Worm (Caenorhabditis elegans) whole organism, L4 larva: ENCODE data around the gene fbxa-76.

Source experiments
- F10B5.3 ChIP-seq: sonication (generic microtip); optimal IDR thresholded peaks from 2 replicates; lab custom pipeline; 2016; ENCODE audit warnings: mild to moderate bottlenecking, missing genetic modification characterization, missing compliant biosample characterization
- F37D6.2 ChIP-seq: sonication (generic microtip); optimal IDR thresholded peaks from 2 replicates; lab custom pipeline; 2016; ENCODE audit warnings: mild to moderate bottlenecking, missing genetic modification characterization, missing compliant biosample characterization
- F49E8.2 ChIP-seq: sonication (generic microtip); optimal IDR thresholded peaks from 2 replicates; lab custom pipeline; 2016; ENCODE audit warnings: missing compliant biosample characterization, mild to moderate bottlenecking, missing genetic modification characterization, borderline replicate concordance
- T26A8.4 ChIP-seq: fragments of 200-800 bp; sonication (Bioruptor generic); IDR thresholded peaks from 2 replicates; pipeline ENCODE4 v1.3.6; 2022; ENCODE audit warnings: missing genetic modification characterization, missing compliant biosample characterization
- Y75B8A.6 ChIP-seq: fragments of 200-800 bp; sonication (Bioruptor generic); IDR thresholded peaks from 2 replicates; pipeline ENCODE4 v1.3.6; 2022; ENCODE audit warnings: missing genetic modification reagents, missing genetic modification characterization, missing compliant biosample characterization
- aha-1 ChIP-seq: fragments of 150-350 bp; peaks from one replicate; lab custom pipeline; 2014; ENCODE audit warnings: missing biosample characterization, missing genetic modification characterization
- aly-2 ChIP-seq: sonication (generic microtip); optimal IDR thresholded peaks from 2 replicates; lab custom pipeline; 2018; ENCODE audit warnings: missing biosample characterization, missing genetic modification characterization
- arid-1 ChIP-seq: fragments of 200-800 bp; sonication (Bioruptor generic); conservative IDR thresholded peaks from 2 replicates; pipeline ENCODE4 v1.3.6; 2022; ENCODE audit warnings: missing genetic modification reagents, missing genetic modification characterization, missing compliant biosample characterization
- attf-4 ChIP-seq: sonication (generic microtip); optimal IDR thresholded peaks from 3 replicates; lab custom pipeline; 2017; ENCODE audit warnings: missing biosample characterization, missing genetic modification characterization
- ceh-32 ChIP-seq: sonication (generic microtip); optimal IDR thresholded peaks from 2 replicates; lab custom pipeline; 2016; ENCODE audit warnings: mild to moderate bottlenecking, missing genetic modification characterization, missing compliant biosample characterization; ENCODE audit not compliant: poor library complexity
- ces-1 ChIP-seq: fragments of 150-350 bp; sonication (generic microtip); optimal IDR thresholded peaks from 4 replicates; lab custom pipeline; 2014; ENCODE audit warnings: missing biosample characterization, missing genetic modification reagents, missing genetic modification characterization
- cey-2 ChIP-seq: sonication (generic microtip); optimal IDR thresholded peaks from 3 replicates; lab custom pipeline; 2017; ENCODE audit warnings: missing genetic modification characterization, mild to moderate bottlenecking, missing compliant biosample characterization, antibody characterized with exemption, borderline replicate concordance; ENCODE audit not compliant: insufficient read depth
- ctbp-1 ChIP-seq: fragments of 200-800 bp; sonication (Bioruptor generic); IDR thresholded peaks from 2 replicates; pipeline ENCODE4 v1.3.6; 2022; ENCODE audit warnings: missing genetic modification reagents, missing genetic modification characterization, missing compliant biosample characterization
- daf-16 ChIP-seq, 3 experiments: sonication (generic microtip); optimal IDR thresholded peaks; 2 replicates each; lab custom pipeline; 2016 to 2017; ENCODE audit warnings: missing genetic modification characterization in 3 of 3, missing genetic modification reagents in 3 of 3, mild to moderate bottlenecking in 2 of 3, missing compliant biosample characterization in 2 of 3, missing biosample characterization in 1 of 3, moderate library complexity in 1 of 3
- dmd-8 ChIP-seq: fragments of 200-800 bp; sonication (Bioruptor generic); IDR thresholded peaks from 2 replicates; pipeline ENCODE4 v1.3.6; 2022; ENCODE audit warnings: missing genetic modification characterization, missing compliant biosample characterization
- duxl-1 ChIP-seq: sonication (generic microtip); optimal IDR thresholded peaks from 2 replicates; lab custom pipeline; 2016; ENCODE audit warnings: mild to moderate bottlenecking, missing genetic modification characterization, moderate library complexity, missing compliant biosample characterization; ENCODE audit not compliant: poor library complexity
- dve-1 ChIP-seq: sonication (generic microtip); optimal IDR thresholded peaks from 2 replicates; lab custom pipeline; 2017; ENCODE audit warnings: antibody characterized with exemption, mild to moderate bottlenecking, missing genetic modification characterization, missing compliant biosample characterization; ENCODE audit not compliant: insufficient read depth
- egl-43 ChIP-seq: fragments of 200-800 bp; sonication (Bioruptor generic); IDR thresholded peaks from 2 replicates; pipeline ENCODE4 v1.3.6; 2022; ENCODE audit warnings: missing genetic modification reagents, missing genetic modification characterization, missing compliant biosample characterization
- fkh-10 ChIP-seq: fragments of 150-350 bp; optimal IDR thresholded peaks from 2 replicates; lab custom pipeline; 2014; ENCODE audit warnings: missing biosample characterization, missing genetic modification reagents, missing genetic modification characterization
- fos-1 ChIP-seq: fragments of 150-350 bp; optimal IDR thresholded peaks from 2 replicates; lab custom pipeline; 2014; ENCODE audit warnings: missing biosample characterization, missing genetic modification characterization
- gei-8 ChIP-seq: fragments of 200-800 bp; sonication (Bioruptor generic); optimal IDR thresholded peaks from 2 replicates; lab custom pipeline; 2018; ENCODE audit warnings: mild to moderate bottlenecking, missing genetic modification characterization, missing compliant biosample characterization
- hmg-1.1 ChIP-seq: fragments of 200-800 bp; sonication (Bioruptor generic); IDR thresholded peaks from 2 replicates; pipeline ENCODE4 v1.3.6; 2022; ENCODE audit warnings: missing genetic modification reagents, missing genetic modification characterization, missing compliant biosample characterization
- jun-1 ChIP-seq: fragments of 150-350 bp; optimal IDR thresholded peaks from 2 replicates; lab custom pipeline; 2014; ENCODE audit warnings: missing biosample characterization, missing genetic modification reagents, missing genetic modification characterization
- lim-7 ChIP-seq: fragments of 200-800 bp; sonication (Bioruptor generic); IDR thresholded peaks from 2 replicates; pipeline ENCODE4 v1.3.6; 2022; ENCODE audit warnings: missing genetic modification characterization, missing compliant biosample characterization
- lin-15B ChIP-seq: fragments of 150-350 bp; sonication (generic microtip); optimal IDR thresholded peaks from 3 replicates; lab custom pipeline; 2014; ENCODE audit warnings: missing biosample characterization, missing genetic modification characterization
- lin-29 ChIP-seq: fragments of 200-800 bp; sonication (Bioruptor generic); IDR thresholded peaks from 2 replicates; pipeline ENCODE4 v1.3.6; 2022; ENCODE audit warnings: missing genetic modification reagents, missing genetic modification characterization, missing compliant biosample characterization
- lin-39 ChIP-seq: fragments of 150-350 bp; optimal IDR thresholded peaks from 2 replicates; lab custom pipeline; 2014; ENCODE audit warnings: missing biosample characterization, missing genetic modification reagents, missing genetic modification characterization
- madf-9 ChIP-seq: fragments of 200-800 bp; sonication (Bioruptor generic); conservative IDR thresholded peaks from 2 replicates; pipeline ENCODE4 v1.3.6; 2022; ENCODE audit warnings: missing genetic modification reagents, missing genetic modification characterization, missing compliant biosample characterization
- mep-1 ChIP-seq: fragments of 150-350 bp; sonication (generic microtip); optimal IDR thresholded peaks from 3 replicates; lab custom pipeline; 2014; ENCODE audit warnings: missing biosample characterization, missing genetic modification characterization
- mxl-2 ChIP-seq: fragments of 200-800 bp; sonication (Bioruptor generic); conservative IDR thresholded peaks from 2 replicates; pipeline ENCODE4 v1.3.6; 2022; ENCODE audit warnings: missing genetic modification reagents, missing genetic modification characterization, missing compliant biosample characterization
- mxl-3 ChIP-seq: fragments of 200-800 bp; sonication (Bioruptor generic); optimal IDR thresholded peaks from 2 replicates; lab custom pipeline; 2018; ENCODE audit warnings: mild to moderate bottlenecking, missing genetic modification characterization, missing compliant biosample characterization
- nhr-11 ChIP-seq: fragments of 150-350 bp; optimal IDR thresholded peaks from 2 replicates; lab custom pipeline; 2014; ENCODE audit warnings: missing biosample characterization, missing genetic modification characterization
- nhr-237 ChIP-seq: sonication (generic microtip); optimal IDR thresholded peaks from 2 replicates; lab custom pipeline; 2017; ENCODE audit warnings: missing biosample characterization, missing genetic modification characterization
- nhr-28 ChIP-seq: fragments of 150-350 bp; optimal IDR thresholded peaks from 2 replicates; lab custom pipeline; 2014; ENCODE audit warnings: missing biosample characterization, missing genetic modification characterization
- nhr-41 ChIP-seq: fragments of 200-800 bp; sonication (Bioruptor generic); IDR thresholded peaks from 2 replicates; pipeline ENCODE4 v1.3.6; 2022; ENCODE audit warnings: missing genetic modification reagents, missing genetic modification characterization, missing compliant biosample characterization
- nhr-42 ChIP-seq: fragments of 200-800 bp; sonication (Bioruptor generic); IDR thresholded peaks from 2 replicates; pipeline ENCODE4 v1.3.6; 2022; ENCODE audit warnings: missing genetic modification characterization, missing compliant biosample characterization
- nhr-76 ChIP-seq: fragments of 150-350 bp; optimal IDR thresholded peaks from 2 replicates; lab custom pipeline; 2014; ENCODE audit warnings: missing biosample characterization, missing genetic modification characterization
- nhr-77 ChIP-seq: fragments of 150-350 bp; optimal IDR thresholded peaks from 2 replicates; lab custom pipeline; 2014; ENCODE audit warnings: missing biosample characterization, missing genetic modification characterization
- pha-4 ChIP-seq, 2 experiments: fragments of 150-350 bp in 1 of 2; fragments of 200-800 bp in 1 of 2; sonication (Bioruptor generic) in 1 of 2; IDR thresholded peaks in 1 of 2; optimal IDR thresholded peaks in 1 of 2; 2 replicates each; pipeline versions ENCODE4 v1.3.6 to Lab custom; 2014 to 2022; ENCODE audit warnings: missing genetic modification characterization in 2 of 2, missing genetic modification reagents in 2 of 2, missing biosample characterization in 1 of 2, missing compliant biosample characterization in 1 of 2
- pqm-1 ChIP-seq: sonication (generic microtip); optimal IDR thresholded peaks from 2 replicates; lab custom pipeline; 2017; ENCODE audit warnings: missing biosample characterization, missing genetic modification characterization
- rbr-2 ChIP-seq: sonication (generic microtip); optimal IDR thresholded peaks from 2 replicates; lab custom pipeline; 2016; ENCODE audit warnings: missing genotype, missing genetic modification characterization, missing compliant biosample characterization
- set-16 ChIP-seq: fragments of 200-800 bp; sonication (Bioruptor generic); IDR thresholded peaks from 2 replicates; pipeline ENCODE4 v1.3.6; 2022; ENCODE audit warnings: missing genetic modification reagents, missing genetic modification characterization, missing compliant biosample characterization
- spr-1 ChIP-seq: sonication (generic microtip); optimal IDR thresholded peaks from 2 replicates; lab custom pipeline; 2016; ENCODE audit warnings: mild to moderate bottlenecking, missing genetic modification characterization, missing compliant biosample characterization
- tra-1 ChIP-seq: fragments of 200-800 bp; sonication (Bioruptor generic); IDR thresholded peaks from 2 replicates; pipeline ENCODE4 v1.3.6; 2022; ENCODE audit warnings: missing genetic modification reagents, missing genetic modification characterization, missing compliant biosample characterization
- unc-130 ChIP-seq: sonication (generic microtip); optimal IDR thresholded peaks from 2 replicates; lab custom pipeline; 2016; ENCODE audit warnings: missing genetic modification reagents, missing genetic modification characterization, missing compliant biosample characterization
- unc-39 ChIP-seq: sonication (generic microtip); optimal IDR thresholded peaks from 2 replicates; lab custom pipeline; 2017; ENCODE audit warnings: missing biosample characterization, missing genetic modification characterization
- unc-62 ChIP-seq, 3 experiments: fragments of 150-350 bp in 1 of 3; sonication (generic microtip); optimal IDR thresholded peaks in 2 of 3; peaks in 1 of 3; 1 replicate in 1 of 3; 2 replicates in 2 of 3; lab custom pipeline; 2014 to 2017; ENCODE audit warnings: missing biosample characterization in 3 of 3, missing genetic modification characterization in 3 of 3, missing genetic modification reagents in 3 of 3, missing genotype in 1 of 3
- zfp-2 ChIP-seq: sonication (generic microtip); optimal IDR thresholded peaks from 2 replicates; lab custom pipeline; 2016; ENCODE audit warnings: mild to moderate bottlenecking, missing genetic modification characterization, missing compliant biosample characterization
- zfp-3 ChIP-seq: fragments of 200-800 bp; sonication (Bioruptor generic); conservative IDR thresholded peaks from 2 replicates; pipeline ENCODE4 v1.3.6; 2022; ENCODE audit warnings: missing genetic modification reagents, missing genetic modification characterization, missing compliant biosample characterization
- zip-11 ChIP-seq: fragments of 200-800 bp; sonication (Bioruptor generic); IDR thresholded peaks from 2 replicates; pipeline ENCODE4 v1.3.6; 2022; ENCODE audit warnings: missing genetic modification characterization, missing compliant biosample characterization

Gene fbxa-76

ce11 chrIII:1279197-1279596 lies 30.2 kb upstream of the fbxa-76 start (continued):
- TF ChIP-seq lin-29 (GFP tag; lab: Robert Waterston, UW) (no peak), hmg-1.1 (GFP tag; lab: Robert Waterston, UW) (no peak), tra-1 (0 out of 2 replicates have a peak, but pooled peaks have one; percentile 33), spr-1 (tag; lab: Kevin White, UChicago) (no peak), F49E8.2 (tag; lab: Kevin White, UChicago) (no peak), pha-4 (GFP tag; IDR thresholded peaks at IDR 0.05; lab: Robert Waterston, UW) (peak; percentile 61; the same call in 1 of the 2 replicates), pha-4 (tag; optimal IDR thresholded peaks at IDR 0.05; lab: Kevin White, UChicago) (peak; percentile 36), aly-2 (tag; lab: Kevin White, UChicago) (no peak), set-16 (GFP tag; lab: Robert Waterston, UW) (no peak), gei-8 (no peak), nhr-11 (tag; lab: Kevin White, UChicago) (no peak), zfp-2 (tag; lab: Kevin White, UChicago) (no peak), mxl-3 (peak; percentile 74), nhr-41 (GFP tag; lab: Robert Waterston, UW) (peak; percentile 61; the same call in 1 of the 2 replicates), cey-2 (tag; lab: Kevin White, UChicago) (peak; percentile 15), nhr-237 (no peak), rbr-2 (no peak), pqm-1 (tag; lab: Kevin White, UChicago) (peak; percentile 99), nhr-28 (peak; percentile 81), T26A8.4 (no peak; the same call in none of the 2 replicates), zip-11 (GFP tag; lab: Robert Waterston, UW) (no peak), lin-39 (tag; lab: Kevin White, UChicago) (no peak), ceh-32 (tag; lab: Kevin White, UChicago) (no peak), dmd-8 (GFP tag; lab: Robert Waterston, UW) (no peak), nhr-76 (tag; lab: Kevin White, UChicago) (no peak), unc-130 (no peak), dve-1 (tag; lab: Kevin White, UChicago) (peak; percentile 98), F37D6.2 (no peak), Y75B8A.6 (GFP tag; lab: Robert Waterston, UW) (no peak), egl-43 (GFP tag; lab: Robert Waterston, UW) (no peak), madf-9 (GFP tag; lab: Robert Waterston, UW) (no peak), unc-39 (tag; lab: Kevin White, UChicago) (no peak), unc-62 (GFP tag; optimal IDR thresholded peaks at IDR 0.05 in 1 of 2; lab: Kevin White, UChicago) (no peak), unc-62 (tag; optimal IDR thresholded peaks at IDR 0.05; lab: Kevin White, UChicago) (no peak), aha-1 (tag; lab: Kevin White, UChicago) (no peak), attf-4 (tag; lab: Kevin White, UChicago) (no peak), lin-15B (no peak), mep-1 (tag; lab: Kevin White, UChicago) (peak; percentile 37), mxl-2 (GFP tag; lab: Robert Waterston, UW) (no peak), F10B5.3 (no peak), lim-7 (GFP tag; lab: Robert Waterston, UW) (no peak), fkh-10 (GFP tag; lab: Kevin White, UChicago) (no peak), fos-1 (tag; lab: Kevin White, UChicago) (peak; percentile 46), nhr-42 (GFP tag; lab: Robert Waterston, UW) (no peak), daf-16 (GFP tag; optimal IDR thresholded peaks at IDR 0.05; lab: Kevin White, UChicago) (peak in 1 of 2 experiments; percentile 95), daf-16 (tag; optimal IDR thresholded peaks at IDR 0.05; lab: Kevin White, UChicago) (peak; percentile 99), ces-1 (GFP tag; lab: Kevin White, UChicago) (no peak), nhr-77 (tag; lab: Kevin White, UChicago) (peak; percentile 94), jun-1 (peak; percentile 33), duxl-1 (tag; lab: Kevin White, UChicago) (no peak), ctbp-1 (GFP tag; lab: Robert Waterston, UW) (no peak), arid-1 (GFP tag; lab: Robert Waterston, UW) (no peak; the same call in 1 of the 2 replicates), zfp-3 (GFP tag; lab: Robert Waterston, UW) (no peak)
